Worm (Caenorhabditis elegans) whole organism, late embryonic: ENCODE measurements around the gene ccch-2.

Experiments used
- C08G9.2 ChIP-seq: sonication (generic microtip); optimal IDR thresholded peaks from 2 replicates; lab custom pipeline; 2016; ENCODE audit warnings: mild to moderate bottlenecking, missing genetic modification characterization, moderate library complexity, missing compliant biosample characterization
- C38D4.7 ChIP-seq: fragments of 200-800 bp; sonication (Bioruptor generic); optimal IDR thresholded peaks from 2 replicates; lab custom pipeline; 2018; ENCODE audit warnings: mild to moderate bottlenecking, missing genetic modification characterization, moderate library complexity, missing compliant biosample characterization
- F13H6.1 ChIP-seq: sonication (generic microtip); optimal IDR thresholded peaks from 2 replicates; lab custom pipeline; 2016; ENCODE audit warnings: missing genetic modification characterization, missing compliant biosample characterization
- K09A11.1 ChIP-seq: sonication (generic microtip); optimal IDR thresholded peaks from 2 replicates; lab custom pipeline; 2017; ENCODE audit warnings: antibody characterized with exemption, mild to moderate bottlenecking, missing genetic modification characterization, missing compliant biosample characterization; ENCODE audit not compliant: insufficient read depth
- ceh-18 ChIP-seq: sonication (generic microtip); optimal IDR thresholded peaks from 2 replicates; lab custom pipeline; 2016; ENCODE audit warnings: missing genetic modification characterization, missing compliant biosample characterization
- ceh-2 ChIP-seq: sonication (generic microtip); optimal IDR thresholded peaks from 2 replicates; lab custom pipeline; 2016; ENCODE audit warnings: missing genotype, missing genetic modification characterization, missing compliant biosample characterization
- ceh-30 ChIP-seq: fragments of 150-350 bp; optimal IDR thresholded peaks from 2 replicates; lab custom pipeline; 2014; ENCODE audit warnings: missing biosample characterization, missing genetic modification characterization
- ceh-31 ChIP-seq: sonication (generic microtip); optimal IDR thresholded peaks from 2 replicates; lab custom pipeline; 2016; ENCODE audit warnings: missing genetic modification characterization, missing compliant biosample characterization
- ceh-34 ChIP-seq: sonication (generic microtip); optimal IDR thresholded peaks from 2 replicates; lab custom pipeline; 2016; ENCODE audit warnings: mild to moderate bottlenecking, missing genetic modification characterization, missing compliant biosample characterization
- ceh-45 ChIP-seq: fragments of 200-800 bp; sonication (Bioruptor generic); IDR thresholded peaks from 2 replicates; pipeline ENCODE4 v1.3.6; 2022; ENCODE audit warnings: missing genetic modification reagents, missing genetic modification characterization, missing compliant biosample characterization
- che-1 ChIP-seq: sonication (generic microtip); optimal IDR thresholded peaks from 2 replicates; lab custom pipeline; 2016; ENCODE audit warnings: mild to moderate bottlenecking, missing genetic modification characterization, missing compliant biosample characterization
- dmd-4 ChIP-seq: sonication (generic microtip); optimal IDR thresholded peaks from 2 replicates; lab custom pipeline; 2016; ENCODE audit warnings: borderline replicate concordance, missing genetic modification characterization, missing compliant biosample characterization
- elt-2 ChIP-seq: sonication (generic microtip); optimal IDR thresholded peaks from 2 replicates; lab custom pipeline; 2016; ENCODE audit warnings: missing genetic modification reagents, missing genetic modification characterization, missing compliant biosample characterization
- elt-4 ChIP-seq: sonication (generic microtip); optimal IDR thresholded peaks from 2 replicates; lab custom pipeline; 2016; ENCODE audit warnings: missing genetic modification characterization, missing compliant biosample characterization
- ets-4 ChIP-seq: sonication (generic microtip); optimal IDR thresholded peaks from 2 replicates; lab custom pipeline; 2016; ENCODE audit warnings: missing genetic modification characterization, missing compliant biosample characterization
- eyg-1 ChIP-seq: sonication (generic microtip); optimal IDR thresholded peaks from 2 replicates; lab custom pipeline; 2016; ENCODE audit warnings: missing genotype, missing genetic modification characterization, missing compliant biosample characterization
- fkh-10 ChIP-seq: fragments of 150-350 bp; optimal IDR thresholded peaks from 2 replicates; lab custom pipeline; 2014; ENCODE audit warnings: missing biosample characterization, missing genetic modification reagents, missing genetic modification characterization
- hlh-13 ChIP-seq: fragments of 200-800 bp; sonication (Bioruptor generic); optimal IDR thresholded peaks from 2 replicates; lab custom pipeline; 2018; ENCODE audit warnings: mild to moderate bottlenecking, missing genetic modification characterization, missing compliant biosample characterization
- hlh-30 ChIP-seq: sonication (generic microtip); optimal IDR thresholded peaks from 2 replicates; lab custom pipeline; 2017; ENCODE audit warnings: antibody characterized with exemption, missing genetic modification characterization, missing compliant biosample characterization; ENCODE audit not compliant: insufficient read depth
- hlh-8 ChIP-seq: sonication (generic microtip); optimal IDR thresholded peaks from 2 replicates; lab custom pipeline; 2016; ENCODE audit warnings: missing genotype, missing genetic modification characterization, missing compliant biosample characterization
- lin-11 ChIP-seq: fragments of 200-800 bp; sonication (Bioruptor generic); optimal IDR thresholded peaks from 2 replicates; lab custom pipeline; 2018; ENCODE audit warnings: mild to moderate bottlenecking, missing genetic modification characterization, missing compliant biosample characterization
- mec-3 ChIP-seq: sonication (generic microtip); optimal IDR thresholded peaks from 2 replicates; lab custom pipeline; 2016; ENCODE audit warnings: borderline replicate concordance, missing genetic modification characterization, missing compliant biosample characterization
- nhr-11 ChIP-seq: fragments of 150-350 bp; optimal IDR thresholded peaks from 2 replicates; lab custom pipeline; 2014; ENCODE audit warnings: missing biosample characterization, missing genetic modification characterization
- npax-4 ChIP-seq: sonication (generic microtip); optimal IDR thresholded peaks from 2 replicates; lab custom pipeline; 2016; ENCODE audit warnings: missing genetic modification characterization, missing compliant biosample characterization
- pag-3 ChIP-seq: sonication (generic microtip); optimal IDR thresholded peaks from 2 replicates; lab custom pipeline; 2016; ENCODE audit warnings: missing compliant biosample characterization, missing genetic modification characterization, borderline replicate concordance
- pax-1 ChIP-seq: fragments of 150-350 bp; optimal IDR thresholded peaks from 2 replicates; lab custom pipeline; 2014; ENCODE audit warnings: missing biosample characterization, missing genetic modification characterization
- pqm-1 ChIP-seq: sonication (generic microtip); optimal IDR thresholded peaks from 2 replicates; lab custom pipeline; 2016; ENCODE audit warnings: missing genetic modification characterization, missing compliant biosample characterization
- pros-1 ChIP-seq: fragments of 150-350 bp; optimal IDR thresholded peaks from 2 replicates; lab custom pipeline; 2014; ENCODE audit warnings: missing biosample characterization, missing genetic modification reagents, missing genetic modification characterization
- ref-2 ChIP-seq: sonication (generic microtip); optimal IDR thresholded peaks from 2 replicates; lab custom pipeline; 2016; ENCODE audit warnings: missing genetic modification characterization, missing compliant biosample characterization
- rnt-1 ChIP-seq: sonication (generic microtip); optimal IDR thresholded peaks from 2 replicates; lab custom pipeline; 2016; ENCODE audit warnings: missing genetic modification characterization, missing compliant biosample characterization
- sdc-2 ChIP-seq: sonication (generic microtip); optimal IDR thresholded peaks from 2 replicates; lab custom pipeline; 2016; ENCODE audit warnings: missing genotype, missing genetic modification characterization, missing compliant biosample characterization
- sox-4 ChIP-seq: sonication (generic microtip); optimal IDR thresholded peaks from 2 replicates; lab custom pipeline; 2017; ENCODE audit warnings: mild to moderate bottlenecking, missing genetic modification characterization, inconsistent platforms, missing compliant biosample characterization
- tbx-7 ChIP-seq: sonication (generic microtip); optimal IDR thresholded peaks from 2 replicates; lab custom pipeline; 2016; ENCODE audit warnings: missing genotype, missing genetic modification characterization, missing compliant biosample characterization
- unc-3 ChIP-seq, 2 experiments: fragments of 200-800 bp in 1 of 2; sonication (Bioruptor generic) in 1 of 2; sonication (generic microtip) in 1 of 2; conservative IDR thresholded peaks in 1 of 2; optimal IDR thresholded peaks in 1 of 2; 2 replicates each; pipeline versions ENCODE4 v1.3.6 to Lab custom; 2016 to 2022; ENCODE audit warnings: missing compliant biosample characterization in 2 of 2, missing genetic modification characterization in 2 of 2, missing genetic modification reagents in 1 of 2
- unc-55 ChIP-seq: sonication (generic microtip); optimal IDR thresholded peaks from 2 replicates; lab custom pipeline; 2017; ENCODE audit warnings: missing biosample characterization, missing genetic modification reagents, missing genetic modification characterization
- zip-5 ChIP-seq: sonication (generic microtip); optimal IDR thresholded peaks from 2 replicates; lab custom pipeline; 2016; ENCODE audit warnings: missing genetic modification characterization, missing compliant biosample characterization
- ztf-16 ChIP-seq: sonication (generic microtip); optimal IDR thresholded peaks from 2 replicates; lab custom pipeline; 2017; ENCODE audit warnings: missing genetic modification characterization, missing compliant biosample characterization

ccch-2 gene

DNA sequence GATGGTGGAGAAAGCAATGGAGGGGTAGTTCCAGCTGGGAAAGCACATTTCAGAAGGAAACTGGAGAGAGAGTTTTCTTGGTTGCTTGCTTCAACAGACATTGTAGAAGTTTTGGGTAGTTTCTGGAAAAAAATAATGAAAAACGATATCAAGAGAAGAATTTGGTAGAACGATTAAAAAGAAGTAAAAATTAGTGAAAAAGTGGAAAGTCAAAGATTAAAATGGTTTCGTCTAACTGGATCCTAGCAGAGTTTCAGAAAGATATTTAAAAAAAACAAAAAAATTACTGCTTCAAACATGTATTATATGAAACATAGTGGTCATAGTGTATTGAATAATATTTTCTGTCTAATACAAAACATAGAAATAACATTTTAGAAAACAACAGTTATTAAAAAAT, 711 bp upstream of the ccch-2 start, which contains the start of gene F38C2.7:
Gene F38C2.7, minus strand, starts transcription at position 101 of the 400 bp plus-strand sequence.
- TF ChIP-seq dmd-4 (tag; lab: Kevin White, UChicago), result no peak
- no peak for TF ChIP-seq elt-4 (tag; lab: Kevin White, UChicago)
- TF ChIP-seq rnt-1 (tag; lab: Kevin White, UChicago), result no peak
- no peak for TF ChIP-seq ets-4 (tag; lab: Kevin White, UChicago)
- no peak for TF ChIP-seq F13H6.1 (tag; lab: Kevin White, UChicago)
- TF ChIP-seq fkh-10 (GFP tag; lab: Kevin White, UChicago), result no peak
- no peak for TF ChIP-seq pros-1 (tag; lab: Kevin White, UChicago)
- no peak for TF ChIP-seq tbx-7 (tag; lab: Kevin White, UChicago)
- TF ChIP-seq elt-2, result no peak
- TF ChIP-seq, all 69 proteins: peak for 0

DNA sequence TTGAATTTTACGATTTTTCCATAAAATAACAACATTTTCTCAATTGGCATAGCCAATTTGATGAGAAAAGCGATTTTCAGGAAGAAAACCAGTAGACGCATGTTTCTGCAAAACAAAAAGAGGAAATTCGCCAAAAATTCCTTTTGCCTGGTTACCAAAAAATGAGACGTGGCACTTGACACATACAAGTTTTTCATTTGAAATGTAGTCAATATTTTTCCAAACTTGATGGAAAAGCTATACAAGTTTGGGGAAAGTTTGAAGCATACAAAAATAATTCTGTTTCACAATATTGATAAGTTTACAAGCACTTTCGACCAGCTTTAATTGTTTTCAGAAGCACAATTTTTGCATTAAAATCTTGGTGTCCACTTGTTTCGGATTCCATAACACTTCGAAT, 2.6 kb downstream of the ccch-2 start, which contains the start of gene clec-191:
Gene clec-191, minus strand, starts transcription at position 101 of the 400 bp plus-strand sequence.
- no peak for TF ChIP-seq npax-4
- TF ChIP-seq che-1 (tag; lab: Kevin White, UChicago), result no peak
- TF ChIP-seq ceh-45 (GFP tag; lab: Robert Waterston, UW), result no peak
- no peak for TF ChIP-seq elt-2
- no peak for TF ChIP-seq mec-3 (tag; lab: Kevin White, UChicago)
- no peak for TF ChIP-seq nhr-11 (tag; lab: Kevin White, UChicago)
- no peak for TF ChIP-seq eyg-1 (tag; lab: Kevin White, UChicago)
- no peak for TF ChIP-seq hlh-30
- TF ChIP-seq C38D4.7 (GFP tag; lab: Kevin White, UChicago), result no peak
- TF ChIP-seq F13H6.1 (tag; lab: Kevin White, UChicago), result no peak
- TF ChIP-seq unc-3 (GFP tag; conservative IDR thresholded peaks at IDR 0.05; lab: Robert Waterston, UW), result no peak
- no peak for TF ChIP-seq unc-3 (tag; optimal IDR thresholded peaks at IDR 0.05; lab: Kevin White, UChicago)
- no peak for TF ChIP-seq unc-55
- no peak for TF ChIP-seq ceh-31
- no peak for TF ChIP-seq ceh-30 (tag; lab: Kevin White, UChicago)
- no peak for TF ChIP-seq sdc-2 (tag; lab: Kevin White, UChicago)
- TF ChIP-seq zip-5 (tag; lab: Kevin White, UChicago), result no peak
- TF ChIP-seq hlh-8 (tag; lab: Kevin White, UChicago), result no peak
- no peak for TF ChIP-seq ref-2 (tag; lab: Kevin White, UChicago)

DNA sequence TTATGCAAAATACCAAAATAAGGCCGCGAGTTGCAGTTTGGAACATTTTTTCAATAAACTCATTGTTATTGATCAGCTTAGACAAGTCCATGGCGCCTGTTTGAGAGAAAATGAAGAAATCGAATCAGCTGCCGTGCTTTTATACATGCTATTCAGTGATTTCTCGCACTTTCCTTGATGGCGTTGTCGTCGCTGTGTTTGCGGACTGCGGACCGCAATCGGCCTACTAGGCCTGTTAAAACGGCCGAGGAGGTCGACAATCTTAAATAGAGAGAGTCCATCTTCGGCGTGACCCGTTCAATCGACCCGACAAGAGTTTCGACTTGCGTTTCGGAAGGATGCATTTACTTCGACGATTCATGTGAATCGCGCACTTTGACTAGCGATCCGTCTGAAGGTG, 12.7 kb downstream of the ccch-2 start, which contains the start of gene srz-75:
Gene srz-75, minus strand, starts transcription at position 101 of the 400 bp plus-strand sequence.
- TF ChIP-seq C08G9.2 (tag; lab: Kevin White, UChicago) (no peak), ztf-16 (tag; lab: Kevin White, UChicago) (no peak), ceh-34 (tag; lab: Kevin White, UChicago) (no peak), pag-3 (no peak), C38D4.7 (GFP tag; lab: Kevin White, UChicago) (no peak), lin-11 (no peak), sox-4 (tag; lab: Kevin White, UChicago) (no peak), unc-3 (GFP tag; conservative IDR thresholded peaks at IDR 0.05; lab: Robert Waterston, UW) (no peak), unc-3 (tag; optimal IDR thresholded peaks at IDR 0.05; lab: Kevin White, UChicago) (no peak), mec-3 (tag; lab: Kevin White, UChicago) (no peak), hlh-8 (tag; lab: Kevin White, UChicago) (no peak), ceh-2 (no peak), ceh-18 (tag; lab: Kevin White, UChicago) (no peak), unc-55 (no peak), pqm-1 (tag; lab: Kevin White, UChicago) (no peak), rnt-1 (tag; lab: Kevin White, UChicago) (no peak), pax-1 (tag; lab: Kevin White, UChicago) (no peak), eyg-1 (tag; lab: Kevin White, UChicago) (no peak), K09A11.1 (tag; lab: Kevin White, UChicago) (no peak), hlh-13 (GFP tag; lab: Kevin White, UChicago) (no peak)
- TF ChIP-seq, all 69 proteins: peak for 0
